Worm (Caenorhabditis elegans): ENCODE data around the gene C09B7.2.

- TF ChIP-seq tbx-11 (GFP tag; IDR thresholded peaks at IDR 0.05) (no peak), flt-1 (GFP tag; IDR thresholded peaks at IDR 0.05) (no peak), ama-1 (optimal IDR thresholded peaks at IDR 0.05) (no peak), hmbx-1 (tag; optimal IDR thresholded peaks at IDR 0.05) (no peak), B0310.2 (tag; optimal IDR thresholded peaks at IDR 0.05) (no peak), scrt-1 (GFP tag; IDR thresholded peaks at IDR 0.05) (no peak), ceh-13 (GFP tag; optimal IDR thresholded peaks at IDR 0.05) (no peak)
Measured at ce11 chrX:2694725-2695124, 26.8 kb downstream of the C09B7.2 start, which contains the start of gene T02C5.1.

Data from whole organism, early embryonic.